Fruit fly (Drosophila melanogaster): ENCODE results near the gene Whamy.

Gene Whamy

dm6 chr3R:9800644-9801330, 26.6 kb upstream of the Whamy start, which contains the start of the genes CG9467 and CG8526 (continued):
- TF ChIP-seq CG17912 (GFP tag; optimal IDR thresholded peaks at IDR 0.05) (no peak), Usf (GFP tag; optimal IDR thresholded peaks at IDR 0.05) (peak; percentile 49), ewg (GFP tag; optimal IDR thresholded peaks at IDR 0.05) (no peak), insv (GFP tag; optimal IDR thresholded peaks at IDR 0.05) (peak in 1 of 2 experiments; percentile 37), CG17829 (tag; optimal IDR thresholded peaks at IDR 0.05) (peak; percentile 78), CG5953 (GFP tag; IDR thresholded peaks at IDR 0.05) (no peak), nerfin-1 (tag; optimal IDR thresholded peaks at IDR 0.05) (peak; percentile 87), gem (tag; optimal IDR thresholded peaks at IDR 0.05) (no peak), Lim3 (GFP tag; IDR thresholded peaks at IDR 0.05) (no peak), Hr51 (GFP tag; optimal IDR thresholded peaks at IDR 0.05) (no peak), zf30C (GFP tag; optimal IDR thresholded peaks at IDR 0.05) (no peak), CG18011 (GFP tag; optimal IDR thresholded peaks at IDR 0.05) (peak; percentile 26), CG6254 (GFP tag; optimal IDR thresholded peaks at IDR 0.05) (peak; percentile 61), lab (GFP tag; optimal IDR thresholded peaks at IDR 0.05) (no peak), lola (GFP tag; optimal IDR thresholded peaks at IDR 0.05) (peak in 1 of 3 experiments; percentile 74), CG13424 (tag; optimal IDR thresholded peaks at IDR 0.05) (peak; percentile 82), salm (tag; optimal IDR thresholded peaks at IDR 0.05) (peak; percentile 4), run (tag; optimal IDR thresholded peaks at IDR 0.05) (no peak), CG15479 (GFP tag; optimal IDR thresholded peaks at IDR 0.05) (no peak), Doc3 (GFP tag; IDR thresholded peaks at IDR 0.05; ENCODE audit: partially characterized antibody) (peak; percentile 74), Aef1 (GFP tag; IDR thresholded peaks at IDR 0.05) (peak; percentile 69), dmrt11E (tag; optimal IDR thresholded peaks at IDR 0.05) (peak; percentile 71), Taf1 (GFP tag; IDR thresholded peaks at IDR 0.05) (peak; percentile 21; the same call in 1 of the 2 replicates), CG16815 (GFP tag; optimal IDR thresholded peaks at IDR 0.05) (peak; percentile 60), amos (GFP tag; IDR thresholded peaks at IDR 0.05; ENCODE audit: partially characterized antibody) (peak; percentile 75), CG8089 (GFP tag; optimal IDR thresholded peaks at IDR 0.05) (no peak), wdn (GFP tag; IDR thresholded peaks at IDR 0.05) (peak; percentile 11; the same call in 1 of the 2 replicates), Awh (GFP tag; IDR thresholded peaks at IDR 0.05) (no peak), CG7987 (GFP tag; optimal IDR thresholded peaks at IDR 0.05) (no peak), org-1 (GFP tag; optimal IDR thresholded peaks at IDR 0.05) (no peak), phol (tag; optimal IDR thresholded peaks at IDR 0.05) (peak; percentile 83), CG11695 (GFP tag; IDR thresholded peaks at IDR 0.05) (peak; percentile 23; the same call in 1 of the 3 replicates), Adf1 (GFP tag; IDR thresholded peaks at IDR 0.05) (no peak; the same call in 1 of the 2 replicates), emc (GFP tag; optimal IDR thresholded peaks at IDR 0.05) (no peak), caup (GFP tag; optimal IDR thresholded peaks at IDR 0.05; ENCODE audit: severe bottlenecking) (peak; percentile 49), CG17359 (tag; optimal IDR thresholded peaks at IDR 0.05) (peak; percentile 51), nom (GFP tag; optimal IDR thresholded peaks at IDR 0.05) (no peak), Bteb2 (GFP tag; optimal IDR thresholded peaks at IDR 0.05) (no peak), fru (optimal IDR thresholded peaks at IDR 0.05) (no peak), CG2129 (GFP tag; IDR thresholded peaks at IDR 0.05; ENCODE audit: partially characterized antibody) (peak; percentile 66), CG11093 (GFP tag; IDR thresholded peaks at IDR 0.05) (0 out of 3 replicates have a peak, but pooled peaks have one; percentile 41), Ssrp (tag; optimal IDR thresholded peaks at IDR 0.05) (peak; percentile 69), CG17385 (GFP tag; optimal IDR thresholded peaks at IDR 0.05) (no peak), CG31224 (GFP tag; IDR thresholded peaks at IDR 0.05) (0 out of 2 replicates have a peak, but pooled peaks have one; percentile 26), chif (GFP tag; optimal IDR thresholded peaks at IDR 0.05) (peak in 1 of 2 experiments; percentile 20), exex (tag; optimal IDR thresholded peaks at IDR 0.05) (no peak)

Measured in whole organism, embryonic.